Fruit fly (Drosophila melanogaster): ENCODE measurements around the gene comt.

The comt gene

DNA sequence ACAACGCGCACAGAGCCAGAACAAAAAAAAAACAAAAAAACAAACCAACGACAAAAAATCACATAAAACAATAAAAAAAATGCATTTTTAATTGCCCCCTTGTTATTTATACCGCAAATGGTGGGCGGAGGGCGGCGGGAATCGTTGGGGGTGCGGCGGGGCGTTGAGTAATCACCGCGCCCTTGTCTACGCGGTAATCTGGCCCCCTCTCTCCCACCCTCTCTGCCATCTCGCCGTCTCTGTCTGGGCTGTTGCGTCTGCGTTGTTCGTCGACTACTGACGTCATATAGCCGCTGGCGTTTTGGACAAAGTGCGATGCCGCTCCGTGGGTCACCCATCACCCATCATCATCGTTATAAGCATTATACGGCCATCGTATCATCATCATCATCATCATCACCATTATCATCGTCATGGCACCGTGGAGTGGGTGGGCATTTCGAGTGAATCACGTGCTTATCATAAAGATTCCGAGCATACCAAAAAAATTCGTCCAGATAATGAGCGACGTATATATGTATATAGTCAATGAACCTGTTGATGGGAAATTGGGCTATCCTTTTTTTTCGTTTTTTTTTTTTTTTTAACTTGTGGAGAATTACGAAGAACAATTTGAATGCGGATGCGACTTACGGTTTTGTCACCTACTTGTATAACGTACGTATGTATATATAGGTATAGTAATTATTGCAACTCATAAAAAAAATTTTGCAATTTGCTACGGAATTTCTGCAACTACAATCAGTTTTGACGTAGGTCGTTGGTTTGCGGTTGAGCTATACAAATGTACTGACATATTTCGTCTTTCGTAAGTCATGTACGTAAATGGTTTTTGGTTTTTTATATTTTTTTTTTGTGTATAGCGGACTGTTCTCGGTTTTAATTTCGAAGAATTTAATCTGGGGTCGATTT is 44.0 kb downstream of the comt start (continued):
- TF ChIP-seq nom (GFP tag; optimal IDR thresholded peaks at IDR 0.05) = peak; percentile 89
- no peak for TF ChIP-seq kah (GFP tag; optimal IDR thresholded peaks at IDR 0.05)
- no peak for TF ChIP-seq Opbp (GFP tag; IDR thresholded peaks at IDR 0.05; ENCODE audit: partially characterized antibody)
- TF ChIP-seq Ets97D (GFP tag; optimal IDR thresholded peaks at IDR 0.05) = no peak
- TF ChIP-seq CG8478 (optimal IDR thresholded peaks at IDR 0.05) = no peak
- no peak for TF ChIP-seq Deaf1 (tag; optimal IDR thresholded peaks at IDR 0.05)
- TF ChIP-seq Blimp-1 (GFP tag; optimal IDR thresholded peaks at IDR 0.05) = no peak
- no peak for TF ChIP-seq CG15073 (GFP tag; optimal IDR thresholded peaks at IDR 0.05)
- no peak for TF ChIP-seq CG10565 (GFP tag; optimal IDR thresholded peaks at IDR 0.05)
- peak; percentile 54 for TF ChIP-seq mirr (GFP tag; optimal IDR thresholded peaks at IDR 0.05)
- no peak for TF ChIP-seq Ptx1 (GFP tag; IDR thresholded peaks at IDR 0.05)
- peak; percentile 35 for TF ChIP-seq CG1832 (GFP tag; optimal IDR thresholded peaks at IDR 0.05)
- no peak for TF ChIP-seq CG11696 (GFP tag; IDR thresholded peaks at IDR 0.05)
- peak; percentile 32 for TF ChIP-seq exex (tag; optimal IDR thresholded peaks at IDR 0.05)
- TF ChIP-seq ato (GFP tag; IDR thresholded peaks at IDR 0.05; ENCODE audit: partially characterized antibody) = no peak
- TF ChIP-seq Hmx (GFP tag; optimal IDR thresholded peaks at IDR 0.05) = no peak
- no peak for TF ChIP-seq CG6689 (GFP tag; IDR thresholded peaks at IDR 0.05)
- TF ChIP-seq Antp (GFP tag; optimal IDR thresholded peaks at IDR 0.05) = no peak
- peak; percentile 38 for TF ChIP-seq kni (GFP tag; optimal IDR thresholded peaks at IDR 0.05)
- no peak for TF ChIP-seq Eip74EF (GFP tag; optimal IDR thresholded peaks at IDR 0.05)
- TF ChIP-seq Adf1 (GFP tag; IDR thresholded peaks at IDR 0.05) = peak; percentile 73
- TF ChIP-seq bsh (GFP tag; optimal IDR thresholded peaks at IDR 0.05) = peak in 1 of 2 experiments; percentile 40
- no peak for TF ChIP-seq CG17802 (tag; optimal IDR thresholded peaks at IDR 0.05)
- TF ChIP-seq CG1792 (GFP tag; optimal IDR thresholded peaks at IDR 0.05) = no peak
- no peak for TF ChIP-seq jigr1 (GFP tag; IDR thresholded peaks at IDR 0.05)
- TF ChIP-seq cad (GFP tag; optimal IDR thresholded peaks at IDR 0.05) = no peak
- TF ChIP-seq CG15479 (GFP tag; optimal IDR thresholded peaks at IDR 0.05) = no peak
- peak in 1 of 2 experiments; percentile 89 for TF ChIP-seq Hr78 (GFP tag; optimal IDR thresholded peaks at IDR 0.05)
- no peak for TF ChIP-seq pros (GFP tag; optimal IDR thresholded peaks at IDR 0.05)
- TF ChIP-seq CG14860 (GFP tag; IDR thresholded peaks at IDR 0.05; ENCODE audit: partially characterized antibody) = no peak
- TF ChIP-seq lab (GFP tag; optimal IDR thresholded peaks at IDR 0.05) = peak; percentile 38
- no peak for TF ChIP-seq gfzf (GFP tag; optimal IDR thresholded peaks at IDR 0.05)
- TF ChIP-seq CG34422 (GFP tag; IDR thresholded peaks at IDR 0.05) = no peak
- TF ChIP-seq CG10321 (GFP tag; IDR thresholded peaks at IDR 0.05) = peak; percentile 69
- TF ChIP-seq ap (GFP tag; IDR thresholded peaks at IDR 0.05) = peak; percentile 28; the same call in 1 of the 2 replicates

DNA sequence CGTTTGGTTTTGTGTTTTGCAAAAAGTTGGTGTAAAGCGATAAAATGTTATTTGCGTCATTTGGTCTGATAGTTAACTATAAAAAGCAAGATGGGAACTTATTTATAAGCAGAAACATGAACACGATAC is 44.6 kb downstream of the comt start, which contains the start of gene IP3K2:
IP3K2 (plus strand) TSS at position 107 of the 129 bp plus-strand sequence.
- TF ChIP-seq Nf-YB (GFP tag; optimal IDR thresholded peaks at IDR 0.05) (no peak), cad (GFP tag; optimal IDR thresholded peaks at IDR 0.05) (no peak), Gsc (GFP tag; IDR thresholded peaks at IDR 0.05) (no peak)
